Worm (Caenorhabditis elegans): ENCODE results near the gene C16D9.4.

C16D9.4 gene

DNA sequence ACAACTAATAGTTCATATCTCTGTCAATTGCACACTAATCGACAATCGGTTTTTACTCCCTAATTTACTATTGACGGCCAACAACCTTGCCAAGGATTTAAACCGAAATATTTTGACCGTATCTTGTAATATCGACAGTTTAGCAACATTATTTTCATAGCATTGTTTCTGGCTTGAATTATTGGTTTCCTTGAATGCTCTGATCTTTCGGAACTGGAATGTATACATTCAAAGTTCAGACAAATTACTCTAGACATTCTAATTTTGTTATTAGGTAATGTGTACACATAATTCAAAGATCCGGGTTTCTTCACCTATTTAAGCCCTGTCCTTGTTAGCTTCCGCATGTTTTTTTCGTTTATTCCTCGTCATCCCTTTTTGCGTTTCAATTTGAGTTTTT lies 21.2 kb upstream of the C16D9.4 start, which contains the start of gene C16D9.9:
C16D9.9 (plus strand) TSS at position 301 of the 400 bp plus-strand sequence.
- TF ChIP-seq Y67H2A.10 (GFP tag; conservative IDR thresholded peaks at IDR 0.05): no peak
- TF ChIP-seq ztf-6 (GFP tag; IDR thresholded peaks at IDR 0.05): no peak
- TF ChIP-seq repo-1 (tag; optimal IDR thresholded peaks at IDR 0.05): no peak
- no peak for TF ChIP-seq egl-18 (GFP tag; IDR thresholded peaks at IDR 0.05)
- no peak for TF ChIP-seq die-1 (tag; optimal IDR thresholded peaks at IDR 0.05)
- TF ChIP-seq ztf-25 (GFP tag; IDR thresholded peaks at IDR 0.05): no peak
- no peak for TF ChIP-seq let-607 (tag; optimal IDR thresholded peaks at IDR 0.05)
- no peak for TF ChIP-seq lsy-27 (tag; optimal IDR thresholded peaks at IDR 0.05; ENCODE audit: borderline replicate concordance, insufficient read depth)
- no peak for TF ChIP-seq K12H6.12 (tag; optimal IDR thresholded peaks at IDR 0.05)
- TF ChIP-seq ztf-26 (tag; optimal IDR thresholded peaks at IDR 0.05): no peak
- TF ChIP-seq F57C9.4 (tag; optimal IDR thresholded peaks at IDR 0.05): no peak
- no peak for TF ChIP-seq B0019.2 (GFP tag; conservative IDR thresholded peaks at IDR 0.05)
- no peak for TF ChIP-seq mcd-1 (GFP tag; IDR thresholded peaks at IDR 0.05)
- TF ChIP-seq aptf-3 (GFP tag; IDR thresholded peaks at IDR 0.05): no peak
- TF ChIP-seq F49E8.2 (tag; optimal IDR thresholded peaks at IDR 0.05; ENCODE audit: insufficient read depth): no peak

ce11 chrV:8263466-8263865 lies 20.8 kb upstream of the C16D9.4 start, which contains the start of gene C16D9.8:
TSS of gene C16D9.8 (minus strand) at chrV:8263566.
- no peak for TF ChIP-seq ekl-4 (GFP tag; IDR thresholded peaks at IDR 0.05)
- TF ChIP-seq ama-1 (optimal IDR thresholded peaks at IDR 0.05): no peak
- no peak for TF ChIP-seq ama-1 (GFP tag; optimal IDR thresholded peaks at IDR 0.05)
- TF ChIP-seq akir-1 (GFP tag; optimal IDR thresholded peaks at IDR 0.05): no peak
- TF ChIP-seq fkh-3 (tag; optimal IDR thresholded peaks at IDR 0.05): no peak
- TF ChIP-seq aptf-2 (GFP tag; conservative IDR thresholded peaks at IDR 0.05): no peak
- TF ChIP-seq ztf-28 (GFP tag; IDR thresholded peaks at IDR 0.05): no peak
- TF ChIP-seq Y53G8AR.9 (GFP tag; conservative IDR thresholded peaks at IDR 0.05): no peak
- TF ChIP-seq F22D6.2 (tag; optimal IDR thresholded peaks at IDR 0.05): no peak
- TF ChIP-seq K12H6.12 (tag; optimal IDR thresholded peaks at IDR 0.05): no peak
- no peak for TF ChIP-seq madf-6 (GFP tag; IDR thresholded peaks at IDR 0.05)
- TF ChIP-seq tbp1 (GFP tag; optimal IDR thresholded peaks at IDR 0.05): no peak

- TF ChIP-seq F39B2.1 (GFP tag; IDR thresholded peaks at IDR 0.05) (no peak), Y53F4B.3 (GFP tag; IDR thresholded peaks at IDR 0.05) (no peak), nhr-90 (tag; optimal IDR thresholded peaks at IDR 0.05) (no peak)
Observed at ce11 chrV:8262212-8262611, 19.5 kb upstream of the C16D9.4 start.

ce11 chrV:8259016-8259415 lies 16.3 kb upstream of the C16D9.4 start, which contains the start of gene C16D9.1:
TSS of gene C16D9.1 (plus strand) at chrV:8259316.
- no peak for TF ChIP-seq ceh-100 (GFP tag; IDR thresholded peaks at IDR 0.05)
- TF ChIP-seq hrde-1 (tag; optimal IDR thresholded peaks at IDR 0.05; ENCODE audit: borderline replicate concordance): no peak

ce11 chrV:8254973-8255372 lies 12.3 kb upstream of the C16D9.4 start:
- TF ChIP-seq snpc-1.3 (tag; optimal IDR thresholded peaks at IDR 0.05; ENCODE audit: insufficient read depth): no peak
- TF ChIP-seq hrde-1 (tag; optimal IDR thresholded peaks at IDR 0.05; ENCODE audit: borderline replicate concordance): no peak
- TF ChIP-seq lsy-27 (tag; optimal IDR thresholded peaks at IDR 0.05; ENCODE audit: borderline replicate concordance, insufficient read depth): no peak
- no peak for TF ChIP-seq F33H1.4 (GFP tag; IDR thresholded peaks at IDR 0.05)
- TF ChIP-seq tbx-9 (tag; optimal IDR thresholded peaks at IDR 0.05; ENCODE audit: borderline replicate concordance): no peak
- no peak for TF ChIP-seq tlf-1 (GFP tag; optimal IDR thresholded peaks at IDR 0.05)
- TF ChIP-seq hlh-12 (tag; optimal IDR thresholded peaks at IDR 0.05): no peak
- TF ChIP-seq chd-7 (tag; optimal IDR thresholded peaks at IDR 0.05): no peak
- TF ChIP-seq akir-1 (GFP tag; optimal IDR thresholded peaks at IDR 0.05): no peak
- TF ChIP-seq ztf-3 (GFP tag; optimal IDR thresholded peaks at IDR 0.05): no peak
- TF ChIP-seq hlh-26 (GFP tag; conservative IDR thresholded peaks at IDR 0.05): no peak
- no peak for TF ChIP-seq snpc-3.4 (tag; optimal IDR thresholded peaks at IDR 0.05)
- no peak for TF ChIP-seq attf-6 (GFP tag; IDR thresholded peaks at IDR 0.05)
- TF ChIP-seq ZK185.1 (tag; optimal IDR thresholded peaks at IDR 0.05; ENCODE audit: poor library complexity, severe bottlenecking): no peak
- no peak for TF ChIP-seq Y53G8AR.9 (GFP tag; conservative IDR thresholded peaks at IDR 0.05)
